Fruit fly (Drosophila melanogaster) whole organism, embryonic: Measurements from ENCODE around the gene chif.

ENCODE experiments used
- BEAF-32 ChIP-seq: fragments of 200-800 bp; sonication (Bioruptor generic); optimal IDR thresholded peaks from 3 replicates; lab custom pipeline; 2017; ENCODE audit warnings: missing biosample characterization, missing genetic modification characterization, mild to moderate bottlenecking, moderate library complexity, missing genetic modification reagents
- CG10959 ChIP-seq: fragments of 200-800 bp; sonication (Bioruptor generic); IDR thresholded peaks from 2 replicates; pipeline ENCODE4 v1.3.6; 2022; ENCODE audit warnings: missing biosample characterization, missing genetic modification characterization
- CG11456 ChIP-seq: fragments of 200-800 bp; sonication (Bioruptor generic); IDR thresholded peaks from 3 replicates; pipeline ENCODE4 v1.3.6; 2022; ENCODE audit warnings: missing biosample characterization, missing genetic modification characterization
- CG16779 ChIP-seq: fragments of 200-800 bp; sonication (Bioruptor generic); IDR thresholded peaks from 2 replicates; pipeline ENCODE4 v1.3.6; 2022; ENCODE audit warnings: missing biosample characterization, missing genetic modification characterization
- CG2120 ChIP-seq: fragments of 200-800 bp; sonication (Bioruptor generic); optimal IDR thresholded peaks from 3 replicates; lab custom pipeline; 2016; ENCODE audit warnings: missing biosample characterization, missing genetic modification characterization
- CG32772 ChIP-seq: fragments of 200-800 bp; sonication (Bioruptor generic); IDR thresholded peaks from 2 replicates; pipeline ENCODE4 v1.3.6; 2022; ENCODE audit warnings: missing biosample characterization, missing genetic modification characterization
- CG4424 ChIP-seq: fragments of 200-800 bp; sonication (Bioruptor generic); optimal IDR thresholded peaks from 3 replicates; lab custom pipeline; 2016; ENCODE audit warnings: missing biosample characterization, missing genetic modification characterization
- CG6254 ChIP-seq: fragments of 200-800 bp; sonication (Bioruptor generic); optimal IDR thresholded peaks from 3 replicates; lab custom pipeline; 2017; ENCODE audit warnings: mild to moderate bottlenecking, missing biosample characterization, missing genetic modification reagents, missing genetic modification characterization
- CG6854 ChIP-seq: fragments of 200-800 bp; sonication (Bioruptor generic); optimal IDR thresholded peaks from 3 replicates; lab custom pipeline; 2017; ENCODE audit warnings: missing biosample characterization, mild to moderate bottlenecking, missing genetic modification characterization
- CG7271 ChIP-seq: fragments of 200-800 bp; sonication (Bioruptor generic); optimal IDR thresholded peaks from 2 replicates; lab custom pipeline; 2018; ENCODE audit warnings: missing biosample characterization, mild to moderate bottlenecking, missing genetic modification characterization, moderate library complexity
- CG8089 ChIP-seq: fragments of 200-800 bp; sonication (Bioruptor generic); optimal IDR thresholded peaks from 3 replicates; lab custom pipeline; 2016; ENCODE audit warnings: missing biosample characterization, missing genetic modification characterization
- CG8765 ChIP-seq: fragments of 200-800 bp; sonication (Bioruptor generic); IDR thresholded peaks from 2 replicates; pipeline ENCODE4 v1.3.6; 2022; ENCODE audit warnings: missing biosample characterization, missing genetic modification characterization
- CTCF ChIP-seq: fragments of 200-800 bp; sonication (Bioruptor generic); optimal IDR thresholded peaks from 2 replicates; lab custom pipeline; 2017; ENCODE audit warnings: missing biosample characterization, mild to moderate bottlenecking, missing genetic modification characterization, moderate library complexity
- Dek ChIP-seq: fragments of 200-800 bp; sonication (Bioruptor generic); optimal IDR thresholded peaks from 3 replicates; lab custom pipeline; 2019; ENCODE audit warnings: missing biosample characterization, mild to moderate bottlenecking, missing genetic modification characterization, moderate library complexity
- Fer2 ChIP-seq: fragments of 200-800 bp; sonication (Bioruptor generic); optimal IDR thresholded peaks from 2 replicates; lab custom pipeline; 2018; ENCODE audit warnings: missing biosample characterization, mild to moderate bottlenecking, missing genetic modification characterization, moderate library complexity
- H2.0 ChIP-seq: fragments of 200-800 bp; sonication (Bioruptor generic); IDR thresholded peaks from 2 replicates; pipeline ENCODE4 v1.3.6; 2022; ENCODE audit warnings: missing biosample characterization, missing genetic modification characterization
- Hey ChIP-seq: fragments of 200-800 bp; sonication (Bioruptor generic); optimal IDR thresholded peaks from 3 replicates; lab custom pipeline; 2018; ENCODE audit warnings: missing biosample characterization, mild to moderate bottlenecking, missing genetic modification characterization
- HmgD ChIP-seq: fragments of 200-800 bp; sonication (Bioruptor generic); optimal IDR thresholded peaks from 3 replicates; lab custom pipeline; 2016; ENCODE audit warnings: missing biosample characterization, missing genetic modification characterization
- Hr3 ChIP-seq: fragments of 200-800 bp; sonication (Bioruptor generic); optimal IDR thresholded peaks from 3 replicates; lab custom pipeline; 2016; ENCODE audit warnings: missing biosample characterization, missing genetic modification characterization
- MESR4 ChIP-seq: fragments of 200-800 bp; sonication (Bioruptor generic); optimal IDR thresholded peaks from 2 replicates; lab custom pipeline; 2018; ENCODE audit warnings: missing biosample characterization, mild to moderate bottlenecking, missing genetic modification characterization, moderate library complexity
- Mad ChIP-seq: fragments of 200-800 bp; sonication (Bioruptor generic); optimal IDR thresholded peaks from 2 replicates; lab custom pipeline; 2016; ENCODE audit warnings: missing biosample characterization, missing genetic modification characterization
- Meics ChIP-seq: fragments of 200-800 bp; sonication (Bioruptor generic); optimal IDR thresholded peaks from 2 replicates; lab custom pipeline; 2017; ENCODE audit warnings: missing biosample characterization, mild to moderate bottlenecking, missing genetic modification characterization
- Nf-YA ChIP-seq: fragments of 200-800 bp; sonication (Bioruptor generic); IDR thresholded peaks from 2 replicates; pipeline ENCODE4 v1.3.6; 2022; ENCODE audit warnings: missing biosample characterization, missing genetic modification characterization
- Opbp ChIP-seq: fragments of 200-800 bp; sonication (Bioruptor generic); IDR thresholded peaks from 3 replicates; pipeline ENCODE4 v1.3.6; 2022; ENCODE audit warnings: missing biosample characterization, missing genetic modification characterization; ENCODE audit not compliant: partially characterized antibody
- Optix ChIP-seq: fragments of 200-800 bp; sonication (Bioruptor generic); IDR thresholded peaks from 3 replicates; pipeline ENCODE4 v1.3.6; 2022; ENCODE audit warnings: missing biosample characterization, missing genetic modification characterization
- Ravus ChIP-seq: fragments of 200-800 bp; sonication (Bioruptor generic); IDR thresholded peaks from 2 replicates; pipeline ENCODE4 v1.3.6; 2022; ENCODE audit warnings: missing biosample characterization, missing genetic modification characterization
- Xrp1 ChIP-seq: fragments of 200-800 bp; sonication (Bioruptor generic); IDR thresholded peaks from 2 replicates; pipeline ENCODE4 v1.3.6; 2022; ENCODE audit warnings: missing biosample characterization, missing genetic modification characterization
- ato ChIP-seq: fragments of 200-800 bp; sonication (Bioruptor generic); IDR thresholded peaks from 2 replicates; pipeline ENCODE4 v1.3.6; 2022; ENCODE audit warnings: missing biosample characterization, missing genetic modification characterization; ENCODE audit not compliant: partially characterized antibody
- br ChIP-seq: fragments of >200 bp; optimal IDR thresholded peaks from 2 replicates; lab custom pipeline; 2017
- cg ChIP-seq: fragments of 200-800 bp; sonication (Bioruptor generic); optimal IDR thresholded peaks from 3 replicates; lab custom pipeline; 2019; ENCODE audit warnings: missing biosample characterization, mild to moderate bottlenecking, missing genetic modification characterization, moderate library complexity
- dimm ChIP-seq: fragments of 200-800 bp; sonication (Bioruptor generic); IDR thresholded peaks from 2 replicates; pipeline ENCODE4 v1.3.6; 2022; ENCODE audit warnings: missing biosample characterization, missing genetic modification characterization
- dm ChIP-seq: fragments of 200-800 bp; sonication (Bioruptor generic); optimal IDR thresholded peaks from 3 replicates; lab custom pipeline; 2016; ENCODE audit warnings: missing biosample characterization, missing genetic modification characterization
- dmrt11E ChIP-seq: fragments of 200-800 bp; sonication (Bioruptor generic); optimal IDR thresholded peaks from 3 replicates; lab custom pipeline; 2018; ENCODE audit warnings: missing biosample characterization, mild to moderate bottlenecking, missing genetic modification characterization, moderate library complexity
- eyg ChIP-seq: fragments of 200-800 bp; sonication (Bioruptor generic); optimal IDR thresholded peaks from 3 replicates; lab custom pipeline; 2016; ENCODE audit warnings: missing biosample characterization, missing genetic modification characterization
- fd3F ChIP-seq: fragments of 200-800 bp; sonication (Bioruptor generic); optimal IDR thresholded peaks from 2 replicates; lab custom pipeline; 2018; ENCODE audit warnings: missing biosample characterization, mild to moderate bottlenecking, missing genetic modification characterization, moderate library complexity
- ftz-f1 ChIP-seq: fragments of 200-800 bp; sonication (Bioruptor generic); optimal IDR thresholded peaks from 2 replicates; lab custom pipeline; 2016; ENCODE audit warnings: missing biosample characterization, missing genetic modification characterization
- grau ChIP-seq: fragments of 200-800 bp; optimal IDR thresholded peaks from 3 replicates; lab custom pipeline; 2019; ENCODE audit warnings: missing biosample characterization, mild to moderate bottlenecking, missing genetic modification characterization, moderate library complexity
- hb ChIP-seq: fragments of 200-800 bp; sonication (Bioruptor generic); IDR thresholded peaks from 3 replicates; pipeline ENCODE4 v1.3.6; 2022; ENCODE audit warnings: missing biosample characterization, missing genetic modification characterization; ENCODE audit not compliant: partially characterized antibody
- hth ChIP-seq: fragments of >200 bp; optimal IDR thresholded peaks from 2 replicates; lab custom pipeline; 2017; ENCODE audit warnings: inconsistent platforms
- nau ChIP-seq: fragments of 200-800 bp; sonication (Bioruptor generic); optimal IDR thresholded peaks from 3 replicates; lab custom pipeline; 2017; ENCODE audit warnings: missing biosample characterization, mild to moderate bottlenecking, missing genetic modification characterization, missing genetic modification reagents
- pros ChIP-seq: fragments of 200-800 bp; sonication (Bioruptor generic); optimal IDR thresholded peaks from 3 replicates; lab custom pipeline; 2019; ENCODE audit warnings: missing biosample characterization, mild to moderate bottlenecking, missing genetic modification characterization, moderate library complexity
- ranshi ChIP-seq: fragments of 200-800 bp; sonication (Bioruptor generic); IDR thresholded peaks from 2 replicates; pipeline ENCODE4 v1.3.6; 2022; ENCODE audit warnings: missing biosample characterization, missing genetic modification characterization
- slbo ChIP-seq: fragments of 200-800 bp; sonication (Bioruptor generic); IDR thresholded peaks from 2 replicates; pipeline ENCODE4 v1.3.6; 2022; ENCODE audit warnings: missing biosample characterization, missing genetic modification characterization
- slp2 ChIP-seq: fragments of 200-800 bp; sonication (Bioruptor generic); optimal IDR thresholded peaks from 2 replicates; lab custom pipeline; 2016; ENCODE audit warnings: missing biosample characterization, missing genetic modification characterization
- sr ChIP-seq: fragments of 200-800 bp; sonication (Bioruptor generic); IDR thresholded peaks from 3 replicates; pipeline ENCODE4 v1.3.6; 2022; ENCODE audit warnings: missing biosample characterization, missing genetic modification characterization
- tap ChIP-seq: fragments of 200-800 bp; optimal IDR thresholded peaks from 3 replicates; lab custom pipeline; 2019; ENCODE audit warnings: missing biosample characterization, mild to moderate bottlenecking, missing genetic modification characterization, moderate library complexity
- toy ChIP-seq: fragments of 200-800 bp; sonication (Bioruptor generic); IDR thresholded peaks from 2 replicates; pipeline ENCODE4 v1.3.6; 2022; ENCODE audit warnings: missing biosample characterization, missing genetic modification characterization
- z ChIP-seq: fragments of 200-800 bp; sonication (Bioruptor generic); IDR thresholded peaks from 3 replicates; pipeline ENCODE4 v1.3.6; 2022; ENCODE audit warnings: missing biosample characterization, missing genetic modification characterization
- zfh1 ChIP-seq: fragments of 200-800 bp; sonication (Bioruptor generic); IDR thresholded peaks from 3 replicates; pipeline ENCODE4 v1.3.6; 2022; ENCODE audit warnings: missing biosample characterization, missing genetic modification characterization
- zfh2 ChIP-seq: fragments of 200-800 bp; sonication (Bioruptor generic); optimal IDR thresholded peaks from 2 replicates; lab custom pipeline; 2016; ENCODE audit warnings: missing biosample characterization, missing genetic modification characterization

Gene chif

DNA sequence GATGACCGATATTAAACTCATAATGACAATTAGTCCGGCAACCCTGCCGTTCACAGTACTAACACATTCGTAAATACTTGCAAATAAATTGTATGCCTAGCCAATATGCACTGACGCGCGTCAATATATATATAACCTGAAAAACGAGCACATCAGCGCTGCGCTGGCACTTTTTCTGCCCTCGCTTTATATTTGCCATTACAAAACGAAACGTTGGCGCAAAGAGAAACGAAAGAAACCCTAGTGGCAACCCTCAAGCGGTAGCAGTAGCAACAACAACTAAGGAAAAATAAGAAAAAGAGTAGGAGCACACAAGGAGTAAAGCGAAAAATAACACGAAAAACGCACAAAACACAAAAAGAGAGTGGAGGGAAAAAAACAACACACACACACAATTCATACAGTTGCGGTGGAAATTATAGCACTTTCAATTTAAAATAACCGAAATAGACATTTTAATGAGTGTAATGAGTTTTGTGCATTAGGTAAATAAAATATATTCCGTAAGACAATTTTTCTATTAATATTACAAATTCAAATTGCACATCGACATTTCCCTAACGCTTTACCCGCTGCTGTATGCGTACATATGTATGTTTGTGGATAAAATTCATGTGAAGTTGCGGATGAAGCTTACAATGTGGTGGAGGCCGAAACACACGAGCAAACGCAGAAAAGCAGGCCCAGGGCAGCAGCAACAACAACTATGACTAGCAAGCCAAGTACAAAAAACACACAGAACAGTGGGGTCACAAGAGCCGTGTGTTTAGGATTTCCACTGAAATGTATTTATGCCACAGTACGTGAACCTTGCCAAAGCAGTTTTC, 1.5 kb downstream of the chif start (continued):
- TF ChIP-seq slbo (GFP tag; lab: Robert Waterston, UW) = peak; percentile 99
- TF ChIP-seq CG8089 = peak; percentile 95
- peak; percentile 99 for TF ChIP-seq nau (GFP tag; lab: Kevin White, UChicago)
- peak; percentile 96 for TF ChIP-seq Ravus (GFP tag; lab: Robert Waterston, UW)
- TF ChIP-seq eyg (GFP tag; lab: Kevin White, UChicago) = peak; percentile 96
- peak; percentile 97 for TF ChIP-seq CG8765 (GFP tag; lab: Robert Waterston, UW)
- TF ChIP-seq CG10959 = peak; percentile 98
- TF ChIP-seq Fer2 (tag; lab: Kevin White, UChicago) = peak; percentile 98
- TF ChIP-seq Dek (tag; lab: Kevin White, UChicago) = peak; percentile 99
- peak; percentile 97 for TF ChIP-seq toy (GFP tag; lab: Robert Waterston, UW)
- peak; percentile 98 for TF ChIP-seq ranshi
- TF ChIP-seq Hey (tag; lab: Kevin White, UChicago) = peak; percentile 96
- TF ChIP-seq CG16779 (GFP tag; lab: Robert Waterston, UW) = peak; percentile 98
- TF ChIP-seq Mad (GFP tag; lab: Kevin White, UChicago) = peak; percentile 98
- peak; percentile 85 for TF ChIP-seq MESR4 (GFP tag; lab: Kevin White, UChicago)
- peak; percentile 91 for TF ChIP-seq HmgD (GFP tag; lab: Kevin White, UChicago)
- TF ChIP-seq zfh2 (GFP tag; lab: Kevin White, UChicago) = peak; percentile 96
- peak; percentile 98 for TF ChIP-seq slp2 (GFP tag; lab: Kevin White, UChicago)
- TF ChIP-seq tap (tag; lab: Kevin White, UChicago) = peak; percentile 99
- peak; percentile 98 for TF ChIP-seq H2.0 (GFP tag; lab: Robert Waterston, UW)
- peak; percentile 99 for TF ChIP-seq CG2120 (GFP tag; lab: Kevin White, UChicago)
- peak; percentile 99 for TF ChIP-seq grau (tag; lab: Kevin White, UChicago)
- TF ChIP-seq ato (GFP tag; lab: Robert Waterston, UW) = no peak
- TF ChIP-seq cg (GFP tag; lab: Kevin White, UChicago) = peak; percentile 85
- peak; percentile 99 for TF ChIP-seq fd3F (GFP tag; lab: Kevin White, UChicago)
- peak; percentile 99 for TF ChIP-seq CG6854 (GFP tag; lab: Kevin White, UChicago)

DNA sequence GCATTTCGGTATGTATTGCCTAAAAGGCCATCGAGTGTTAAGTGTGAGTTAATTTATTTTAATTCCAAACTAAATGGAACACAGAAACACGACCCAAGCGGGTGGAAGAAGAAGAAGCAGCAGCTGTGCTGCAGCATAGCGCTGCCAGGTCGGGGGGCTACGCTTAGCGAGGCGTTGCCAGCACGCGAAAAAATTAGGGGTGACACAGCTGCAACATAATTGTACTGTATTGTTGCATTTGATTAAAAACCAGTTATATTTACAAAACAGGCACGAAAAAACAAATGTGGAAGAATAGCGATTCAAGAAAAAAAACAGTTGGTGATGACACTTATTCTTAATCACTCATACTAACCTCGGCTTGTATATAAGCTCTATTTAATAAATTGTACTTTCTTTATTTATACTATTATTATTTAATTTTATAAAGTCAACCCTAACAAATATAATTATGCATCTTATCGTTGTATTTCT, 2.2 kb downstream of the chif start:
- TF ChIP-seq CTCF (GFP tag; lab: Kevin White, UChicago) (peak; percentile 89), CG32772 (GFP tag; lab: Robert Waterston, UW) (peak; percentile 68), dm (GFP tag; lab: Kevin White, UChicago) (no peak), ftz-f1 (GFP tag; lab: Kevin White, UChicago) (no peak), br (lab: Kevin White, UChicago) (no peak), Optix (GFP tag; lab: Robert Waterston, UW) (peak; percentile 74), CG7271 (tag; lab: Kevin White, UChicago) (no peak), Hr3 (GFP tag; lab: Kevin White, UChicago) (peak; percentile 73), CG4424 (peak; percentile 50), BEAF-32 (peak; percentile 75), Nf-YA (peak; percentile 76), CG6254 (GFP tag; lab: Kevin White, UChicago) (peak; percentile 15), z (GFP tag; lab: Robert Waterston, UW) (no peak), hth (no peak), Xrp1 (GFP tag; lab: Robert Waterston, UW) (peak; percentile 64), pros (no peak), CG6854 (GFP tag; lab: Kevin White, UChicago) (peak; percentile 41), sr (GFP tag; lab: Robert Waterston, UW) (no peak), zfh1 (peak; percentile 76; the same call in 2 of the 3 replicates), Meics (peak; percentile 79), Opbp (GFP tag; lab: Robert Waterston, UW) (peak; percentile 76), hb (GFP tag; lab: Robert Waterston, UW) (0 out of 3 replicates have a peak, but pooled peaks have one; percentile 55), dimm (no peak), dmrt11E (peak; percentile 54), CG11456 (GFP tag; lab: Robert Waterston, UW) (peak; percentile 87)
